Worm (Caenorhabditis elegans) whole organism, L3 larva: ENCODE results near the gene K08E5.1.

Experiments
- elt-2 ChIP-seq: sonication (generic microtip); optimal IDR thresholded peaks from 2 replicates; lab custom pipeline; 2016; ENCODE audit warnings: missing genetic modification reagents, mild to moderate bottlenecking, missing genetic modification characterization, missing compliant biosample characterization
- ztf-11 ChIP-seq: fragments of 150-350 bp; optimal IDR thresholded peaks from 2 replicates; lab custom pipeline; 2014; ENCODE audit warnings: missing biosample characterization, missing genetic modification characterization
- ztf-4 ChIP-seq: fragments of 150-350 bp; optimal IDR thresholded peaks from 2 replicates; lab custom pipeline; 2014; ENCODE audit warnings: missing biosample characterization, missing genetic modification characterization

ce11 chrIII:10108995-10109394 lies 37.6 kb downstream of the K08E5.1 start, which contains the start of gene T16H12.9:
- no peak for TF ChIP-seq ztf-11 (tag; lab: Kevin White, UChicago)
- TF ChIP-seq elt-2 (tag; lab: Kevin White, UChicago) = no peak
- TF ChIP-seq ztf-4 (tag; lab: Kevin White, UChicago) = no peak
